Fruit fly (Drosophila melanogaster): ENCODE measurements around the gene Antp.

- no peak for TF ChIP-seq Snoo (tag; optimal IDR thresholded peaks at IDR 0.05)
- no peak for TF ChIP-seq CG17806 (tag; optimal IDR thresholded peaks at IDR 0.05)
- no peak for TF ChIP-seq CG15710 (tag; optimal IDR thresholded peaks at IDR 0.05)
- no peak for TF ChIP-seq fd96Ca (GFP tag; IDR thresholded peaks at IDR 0.05)
- no peak for TF ChIP-seq CG8301 (tag; optimal IDR thresholded peaks at IDR 0.05)
- no peak for TF ChIP-seq EcR (GFP tag; optimal IDR thresholded peaks at IDR 0.05)
Measured at dm6 chr3R:7006934-7007333, 7.9 kb upstream of the Antp start.

Data from whole organism, pupa.